Worm (Caenorhabditis elegans) whole organism, L3 larva: ENCODE data around the gene F22B3.7.
"Not testable (repeated sequence)": the region's sequence is repeated elsewhere in the genome, so short reads cannot be mapped to it uniquely, and the experiment has no call there.

Source experiments
- R02D3.7 ChIP-seq: fragments of 150-350 bp; optimal IDR thresholded peaks from 2 replicates; lab custom pipeline; 2014; ENCODE audit warnings: missing biosample characterization, missing genetic modification characterization
- ZK546.5 ChIP-seq: sonication (generic microtip); optimal IDR thresholded peaks from 2 replicates; lab custom pipeline; 2017; ENCODE audit warnings: missing biosample characterization, missing genetic modification characterization
- aly-2 ChIP-seq: fragments of 150-350 bp; optimal IDR thresholded peaks from 2 replicates; lab custom pipeline; 2014; ENCODE audit warnings: missing biosample characterization, missing genetic modification characterization
- ama-1 ChIP-seq: fragments of 150-350 bp; optimal IDR thresholded peaks from 2 replicates; lab custom pipeline; 2018
- ceh-16 ChIP-seq: sonication (generic microtip); optimal IDR thresholded peaks from 2 replicates; lab custom pipeline; 2017; ENCODE audit warnings: missing biosample characterization, missing genetic modification characterization
- ceh-28 ChIP-seq: fragments of 150-350 bp; optimal IDR thresholded peaks from 2 replicates; lab custom pipeline; 2014; ENCODE audit warnings: missing biosample characterization, missing genetic modification reagents, missing genetic modification characterization
- daf-12 ChIP-seq: fragments of 150-350 bp; optimal IDR thresholded peaks from 2 replicates; lab custom pipeline; 2014; ENCODE audit warnings: missing biosample characterization, missing genetic modification reagents, missing genetic modification characterization
- egl-27 ChIP-seq: sonication (generic microtip); optimal IDR thresholded peaks from 4 replicates; lab custom pipeline; 2017; ENCODE audit warnings: missing biosample characterization, missing genetic modification reagents, missing genetic modification characterization
- egl-5 ChIP-seq: fragments of 150-350 bp; optimal IDR thresholded peaks from 2 replicates; lab custom pipeline; 2017; ENCODE audit warnings: missing biosample characterization, missing genetic modification reagents, missing genetic modification characterization, inconsistent platforms
- elt-1 ChIP-seq: fragments of 150-350 bp; optimal IDR thresholded peaks from 2 replicates; lab custom pipeline; 2014; ENCODE audit warnings: missing biosample characterization, missing genetic modification characterization
- elt-3 ChIP-seq, 3 experiments: fragments of 150-350 bp in 1 of 3; sonication (generic microtip) in 2 of 3; optimal IDR thresholded peaks; 2 replicates in 2 of 3; 4 replicates in 1 of 3; lab custom pipeline; 2014 to 2017; ENCODE audit warnings: missing biosample characterization in 3 of 3, missing genetic modification characterization in 3 of 3
- fkh-10 ChIP-seq: sonication (generic microtip); optimal IDR thresholded peaks from 2 replicates; lab custom pipeline; 2017; ENCODE audit warnings: missing biosample characterization, missing genetic modification reagents, missing genetic modification characterization
- fos-1 ChIP-seq: fragments of 150-350 bp; optimal IDR thresholded peaks from 2 replicates; lab custom pipeline; 2014; ENCODE audit warnings: missing biosample characterization, missing genetic modification characterization
- hmg-11 ChIP-seq: sonication (generic microtip); optimal IDR thresholded peaks from 2 replicates; lab custom pipeline; 2016; ENCODE audit warnings: missing genetic modification characterization, missing compliant biosample characterization
- jun-1 ChIP-seq: fragments of 150-350 bp; optimal IDR thresholded peaks from 2 replicates; lab custom pipeline; 2014; ENCODE audit warnings: missing biosample characterization, missing genetic modification reagents, missing genetic modification characterization
- lin-15B ChIP-seq: fragments of 150-350 bp; optimal IDR thresholded peaks from 2 replicates; lab custom pipeline; 2014; ENCODE audit warnings: missing biosample characterization, missing genetic modification characterization
- lin-39 ChIP-seq: fragments of 150-350 bp; optimal IDR thresholded peaks from 2 replicates; lab custom pipeline; 2018; ENCODE audit warnings: missing biosample characterization, missing genetic modification reagents, missing genetic modification characterization
- mdl-1 ChIP-seq: fragments of 150-350 bp; optimal IDR thresholded peaks from 2 replicates; lab custom pipeline; 2014; ENCODE audit warnings: missing biosample characterization, missing genetic modification characterization
- mml-1 ChIP-seq: fragments of 150-350 bp; sonication (generic microtip); optimal IDR thresholded peaks from 3 replicates; lab custom pipeline; 2014; ENCODE audit warnings: missing biosample characterization, missing genetic modification characterization
- nfya-1 ChIP-seq: sonication (generic microtip); optimal IDR thresholded peaks from 2 replicates; lab custom pipeline; 2017; ENCODE audit warnings: missing genetic modification characterization, mild to moderate bottlenecking, missing compliant biosample characterization, antibody characterized with exemption, moderate library complexity; ENCODE audit not compliant: insufficient read depth
- nhr-11 ChIP-seq: fragments of 150-350 bp; optimal IDR thresholded peaks from 2 replicates; lab custom pipeline; 2014; ENCODE audit warnings: missing biosample characterization, missing genetic modification characterization
- nhr-237 ChIP-seq: fragments of 150-350 bp; optimal IDR thresholded peaks from 2 replicates; lab custom pipeline; 2014; ENCODE audit warnings: missing biosample characterization, missing genetic modification characterization
- nhr-25 ChIP-seq: sonication (generic microtip); optimal IDR thresholded peaks from 2 replicates; lab custom pipeline; 2017; ENCODE audit warnings: missing biosample characterization, missing genetic modification characterization
- nhr-28 ChIP-seq: fragments of 150-350 bp; optimal IDR thresholded peaks from 2 replicates; lab custom pipeline; 2014; ENCODE audit warnings: missing biosample characterization, missing genetic modification characterization
- nhr-43 ChIP-seq: sonication (generic microtip); optimal IDR thresholded peaks from 2 replicates; lab custom pipeline; 2016; ENCODE audit warnings: mild to moderate bottlenecking, missing genetic modification characterization, missing compliant biosample characterization; ENCODE audit not compliant: poor library complexity, severe bottlenecking
- nhr-76 ChIP-seq: fragments of 150-350 bp; sonication (generic microtip); optimal IDR thresholded peaks from 5 replicates; lab custom pipeline; 2014; ENCODE audit warnings: missing biosample characterization, missing genetic modification characterization
- pha-4 ChIP-seq: fragments of 150-350 bp; optimal IDR thresholded peaks from 2 replicates; lab custom pipeline; 2014; ENCODE audit warnings: missing biosample characterization, missing genetic modification reagents, missing genetic modification characterization
- sea-2 ChIP-seq: fragments of 150-350 bp; sonication (generic microtip); optimal IDR thresholded peaks from 4 replicates; lab custom pipeline; 2014; ENCODE audit warnings: missing biosample characterization, missing genetic modification reagents, missing genetic modification characterization
- skn-1 ChIP-seq: fragments of 150-350 bp; optimal IDR thresholded peaks from 2 replicates; lab custom pipeline; 2014; ENCODE audit warnings: missing biosample characterization, missing genetic modification characterization
- snpc-4 ChIP-seq: fragments of 150-350 bp; optimal IDR thresholded peaks from 2 replicates; lab custom pipeline; 2014; ENCODE audit warnings: missing biosample characterization, missing genetic modification characterization
- tbx-2 ChIP-seq: sonication (generic microtip); optimal IDR thresholded peaks from 2 replicates; lab custom pipeline; 2016; ENCODE audit warnings: mild to moderate bottlenecking, missing genetic modification characterization, missing compliant biosample characterization
- unc-39 ChIP-seq: sonication (generic microtip); optimal IDR thresholded peaks from 4 replicates; lab custom pipeline; 2017; ENCODE audit warnings: missing biosample characterization, missing genetic modification characterization
- zag-1 ChIP-seq: fragments of 150-350 bp; optimal IDR thresholded peaks from 2 replicates; lab custom pipeline; 2014; ENCODE audit warnings: missing biosample characterization, missing genetic modification characterization
- ztf-11 ChIP-seq: fragments of 150-350 bp; optimal IDR thresholded peaks from 2 replicates; lab custom pipeline; 2014; ENCODE audit warnings: missing biosample characterization, missing genetic modification characterization
- ztf-4 ChIP-seq: fragments of 150-350 bp; optimal IDR thresholded peaks from 2 replicates; lab custom pipeline; 2014; ENCODE audit warnings: missing biosample characterization, missing genetic modification characterization

F22B3.7 gene

ce11 chrIV:11431448-11431847, 9.9 kb upstream of the F22B3.7 start:
- TF ChIP-seq snpc-4 (no peak), fkh-10 (GFP tag; lab: Kevin White, UChicago) (no peak), nhr-28 (tag; lab: Kevin White, UChicago) (no peak), pha-4 (tag; lab: Kevin White, UChicago) (no peak)

ce11 chrIV:11425442-11425841, 3.8 kb upstream of the F22B3.7 start, which contains the start of gene kin-4:
Gene kin-4 (plus strand): TSS chrIV:11425742.
- TF ChIP-seq mdl-1 (tag; lab: Kevin White, UChicago) (no peak), nhr-43 (tag; lab: Kevin White, UChicago) (no peak), egl-5 (tag; lab: Kevin White, UChicago) (no peak), ceh-16 (tag; lab: Kevin White, UChicago) (no peak), pha-4 (tag; lab: Kevin White, UChicago) (no peak), mml-1 (tag; lab: Kevin White, UChicago) (no peak), hmg-11 (tag; lab: Kevin White, UChicago) (no peak)

- TF ChIP-seq ceh-16 (tag; lab: Kevin White, UChicago), result no peak
- no peak for TF ChIP-seq nhr-25 (tag; lab: Kevin White, UChicago)
- no peak for TF ChIP-seq unc-39
- no peak for TF ChIP-seq zag-1 (tag; lab: Kevin White, UChicago)
- no peak for TF ChIP-seq ama-1 (lab: Kevin White, UChicago)
- no peak for TF ChIP-seq elt-3 (tag; optimal IDR thresholded peaks at IDR 0.05; lab: Kevin White, UChicago)
- no peak for TF ChIP-seq skn-1 (tag; lab: Kevin White, UChicago)
- no peak for TF ChIP-seq fkh-10 (GFP tag; lab: Kevin White, UChicago)
- TF ChIP-seq mml-1 (tag; lab: Kevin White, UChicago), result no peak
- no peak for TF ChIP-seq aly-2
- TF ChIP-seq nhr-43 (tag; lab: Kevin White, UChicago), result no peak
- no peak for TF ChIP-seq lin-39 (tag; lab: Kevin White, UChicago)
- no peak for TF ChIP-seq ZK546.5 (tag; lab: Kevin White, UChicago)
- no peak for TF ChIP-seq nhr-237 (tag; lab: Kevin White, UChicago)
- TF ChIP-seq jun-1 (tag; lab: Kevin White, UChicago), result no peak
These were observed 3.2 kb upstream of the F22B3.7 start, which contains the start of gene F22B3.8 for ce11 chrIV:11424830-11425229. Gene F22B3.8 (minus strand): TSS chrIV:11424930.

ce11 chrIV:11416724-11417123, 4.9 kb downstream of the F22B3.7 start, which contains the start of gene F22B3.5:
Gene F22B3.5 (minus strand): TSS chrIV:11416824.
- TF ChIP-seq zag-1, R02D3.7, jun-1 (tag; lab: Kevin White, UChicago): not testable (repeated sequence)
- TF ChIP-seq, all 47 proteins: peak for 0; not testable (repeated sequence) for 47

- TF ChIP-seq nfya-1 (tag; lab: Kevin White, UChicago), result no peak
- TF ChIP-seq fos-1 (tag; lab: Kevin White, UChicago), result no peak
- no peak for TF ChIP-seq sea-2
- no peak for TF ChIP-seq ceh-28 (tag; lab: Kevin White, UChicago)
- TF ChIP-seq lin-15B, result no peak
- TF ChIP-seq egl-27 (tag; lab: Kevin White, UChicago), result no peak
These were observed 6.7 kb downstream of the F22B3.7 start, which contains the start of gene F22B3.10 for ce11 chrIV:11414920-11415319. Gene F22B3.10 (minus strand): TSS chrIV:11415020.

- TF ChIP-seq elt-1 (tag; lab: Kevin White, UChicago) (no peak), egl-27 (tag; lab: Kevin White, UChicago) (no peak), skn-1 (tag; lab: Kevin White, UChicago) (no peak), mml-1 (tag; lab: Kevin White, UChicago) (no peak), nhr-76 (tag; lab: Kevin White, UChicago) (no peak), fos-1 (tag; lab: Kevin White, UChicago) (no peak), ztf-4 (tag; lab: Kevin White, UChicago) (no peak), nhr-11 (tag; lab: Kevin White, UChicago) (no peak), ztf-11 (tag; lab: Kevin White, UChicago) (no peak), mdl-1 (tag; lab: Kevin White, UChicago) (no peak), snpc-4 (no peak), tbx-2 (tag; lab: Kevin White, UChicago) (no peak), daf-12 (tag; lab: Kevin White, UChicago) (no peak), nhr-237 (tag; lab: Kevin White, UChicago) (no peak), lin-39 (tag; lab: Kevin White, UChicago) (no peak), unc-39 (no peak)
These were observed 11.5 kb downstream of the F22B3.7 start, which contains the start of gene gfat-2 for ce11 chrIV:11410084-11410483. Gene gfat-2 (plus strand): TSS chrIV:11410228.
